Fruit fly (Drosophila melanogaster): Measurements from ENCODE around the gene scrib.

DNA sequence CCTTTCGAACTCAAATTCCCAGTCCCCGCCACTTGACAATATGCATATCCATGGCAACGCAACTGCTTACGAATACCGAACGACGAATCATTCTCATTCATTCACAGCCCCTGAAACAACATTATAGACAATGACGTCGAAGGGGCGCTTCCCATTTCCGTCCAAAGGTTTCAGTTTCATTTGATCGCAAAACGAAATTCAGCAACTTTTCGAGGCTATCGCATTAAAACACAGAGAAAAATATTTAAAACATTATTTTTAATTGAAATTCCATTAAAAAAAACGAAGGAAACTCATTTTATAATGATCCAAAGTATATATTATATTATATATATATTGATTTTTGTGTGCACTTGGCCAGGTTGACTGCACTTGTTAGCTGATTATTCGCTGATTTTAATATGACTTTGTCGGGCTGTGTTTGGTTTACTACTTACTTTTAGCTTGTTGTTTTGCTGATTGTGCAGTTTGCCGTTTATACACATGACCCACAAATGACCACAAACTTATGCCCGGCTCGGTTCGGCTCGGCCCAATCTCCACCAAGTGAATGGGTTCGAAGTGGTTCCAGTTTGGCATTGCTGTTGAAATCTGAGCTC lies 10.3 kb downstream of the scrib start:
- TF ChIP-seq h (optimal IDR thresholded peaks at IDR 0.05): no peak
- no peak for TF ChIP-seq Myc (optimal IDR thresholded peaks at IDR 0.05)
- TF ChIP-seq psq (optimal IDR thresholded peaks at IDR 0.05): no peak
